Worm (Caenorhabditis elegans): ENCODE measurements around the gene btbd-10.
"Not testable (repeated sequence)": the region's sequence is repeated elsewhere in the genome, so short reads cannot be mapped to it uniquely, and the experiment has no call there.

- TF ChIP-seq che-1 (tag; optimal IDR thresholded peaks at IDR 0.05); fkh-6 (tag; optimal IDR thresholded peaks at IDR 0.05); rnt-1 (tag; optimal IDR thresholded peaks at IDR 0.05); nhr-11 (tag; optimal IDR thresholded peaks at IDR 0.05); C08G9.2 (tag; optimal IDR thresholded peaks at IDR 0.05); pqm-1 (tag; optimal IDR thresholded peaks at IDR 0.05); ceh-19 (GFP tag; optimal IDR thresholded peaks at IDR 0.05); ama-1 (optimal IDR thresholded peaks at IDR 0.05); ceh-9 (tag; optimal IDR thresholded peaks at IDR 0.05); tbx-2 (tag; optimal IDR thresholded peaks at IDR 0.05); ceh-31 (tag; optimal IDR thresholded peaks at IDR 0.05); ceh-14 (tag; optimal IDR thresholded peaks at IDR 0.05): not testable (repeated sequence)
These were observed 27.9 kb downstream of the btbd-10 start, which contains the start of gene msp-152 for ce11 chrII:4932727-4933126.
